Fruit fly (Drosophila melanogaster): ENCODE data around the gene Megf8.

Megf8 gene

dm6 chr2L:8042645-8043281 is 508 bp upstream of the Megf8 start, which contains the start of gene RpL36A:
Gene RpL36A, minus strand, starts transcription at chr2L:8042909.
- TF ChIP-seq Eip78C (GFP tag) (no peak), ss (GFP tag; optimal IDR thresholded peaks at IDR 0.05) (no peak), Sox15 (GFP tag; optimal IDR thresholded peaks at IDR 0.05) (no peak), lz (GFP tag; optimal IDR thresholded peaks at IDR 0.05) (peak; percentile 55), CG31627 (GFP tag; optimal IDR thresholded peaks at IDR 0.05) (peak; percentile 59), CG3032 (tag; optimal IDR thresholded peaks at IDR 0.05) (no peak), achi (GFP tag; optimal IDR thresholded peaks at IDR 0.05) (peak; percentile 100), cyc (GFP tag; optimal IDR thresholded peaks at IDR 0.05) (peak; percentile 32), salr (GFP tag; optimal IDR thresholded peaks at IDR 0.05) (peak in 1 of 2 experiments; percentile 6), CG8632 (GFP tag; optimal IDR thresholded peaks at IDR 0.05) (no peak), net (GFP tag; optimal IDR thresholded peaks at IDR 0.05) (no peak), Eip75B (GFP tag; optimal IDR thresholded peaks at IDR 0.05) (no peak), esn (GFP tag; optimal IDR thresholded peaks at IDR 0.05) (peak; percentile 65), spab (GFP tag; optimal IDR thresholded peaks at IDR 0.05) (no peak), CG3919 (GFP tag; optimal IDR thresholded peaks at IDR 0.05) (no peak), CG6163 (GFP tag; IDR thresholded peaks at IDR 0.05) (peak; percentile 32; the same call in 2 of the 3 replicates), CG1621 (tag; optimal IDR thresholded peaks at IDR 0.05) (peak; percentile 39), CG11902 (GFP tag; optimal IDR thresholded peaks at IDR 0.05) (no peak), Ets96B (tag; optimal IDR thresholded peaks at IDR 0.05) (no peak), CG15336 (GFP tag; IDR thresholded peaks at IDR 0.05) (no peak), CG10631 (GFP tag; optimal IDR thresholded peaks at IDR 0.05) (no peak), Hr4 (GFP tag; optimal IDR thresholded peaks at IDR 0.05) (no peak), fkh (GFP tag; optimal IDR thresholded peaks at IDR 0.05) (no peak), CG32006 (GFP tag; optimal IDR thresholded peaks at IDR 0.05) (no peak), OdsH (GFP tag; optimal IDR thresholded peaks at IDR 0.05) (no peak), CG6854 (GFP tag; optimal IDR thresholded peaks at IDR 0.05) (peak; percentile 65), eg (GFP tag; IDR thresholded peaks at IDR 0.05) (peak; percentile 60; the same call in 2 of the 3 replicates), CG8119 (GFP tag; IDR thresholded peaks at IDR 0.05) (no peak), vri (GFP tag; optimal IDR thresholded peaks at IDR 0.05) (no peak), fd85E (GFP tag; optimal IDR thresholded peaks at IDR 0.05) (no peak)

- TF ChIP-seq esn (GFP tag; optimal IDR thresholded peaks at IDR 0.05) (peak; percentile 1), Gug (GFP tag; IDR thresholded peaks at IDR 0.05) (0 out of 2 replicates have a peak, but pooled peaks have one; percentile 15), spab (GFP tag; optimal IDR thresholded peaks at IDR 0.05) (no peak), CG3919 (GFP tag; optimal IDR thresholded peaks at IDR 0.05) (no peak), Hr38 (GFP tag; optimal IDR thresholded peaks at IDR 0.05) (no peak), OdsH (GFP tag; optimal IDR thresholded peaks at IDR 0.05) (no peak), CG11294 (GFP tag; IDR thresholded peaks at IDR 0.05) (peak; percentile 41), CG8119 (GFP tag; IDR thresholded peaks at IDR 0.05) (peak; percentile 76), CG8632 (GFP tag; optimal IDR thresholded peaks at IDR 0.05) (no peak), CG10631 (GFP tag; optimal IDR thresholded peaks at IDR 0.05) (peak; percentile 29), CG6163 (GFP tag; IDR thresholded peaks at IDR 0.05) (peak; percentile 65; the same call in 1 of the 3 replicates), Hr39 (GFP tag; optimal IDR thresholded peaks at IDR 0.05) (no peak), acj6 (GFP tag; optimal IDR thresholded peaks at IDR 0.05) (no peak), CG3032 (tag; optimal IDR thresholded peaks at IDR 0.05) (peak; percentile 69), CG6854 (GFP tag; optimal IDR thresholded peaks at IDR 0.05) (peak; percentile 20), CG15336 (GFP tag; IDR thresholded peaks at IDR 0.05) (peak; percentile 73), Lpt (GFP tag; optimal IDR thresholded peaks at IDR 0.05) (no peak), CG8319 (GFP tag; optimal IDR thresholded peaks at IDR 0.05) (no peak)
Observed at dm6 chr2L:8071112-8071976, 28.1 kb downstream of the Megf8 start, which contains the start of gene poe. Gene poe, minus strand, starts transcription at chr2L:8071624.

Data from whole organism, prepupa.